Worm (Caenorhabditis elegans) whole organism, L4/young adult: Measurements from ENCODE around the gene Y119D3B.21.

ENCODE experiments used
- W03F9.2 ChIP-seq: fragments of 150-350 bp; optimal IDR thresholded peaks from 2 replicates; lab custom pipeline; 2014; ENCODE audit warnings: missing biosample characterization, missing genetic modification characterization
- dao-5 ChIP-seq: sonication (generic microtip); optimal IDR thresholded peaks from 2 replicates; lab custom pipeline; 2016; ENCODE audit warnings: missing genotype, missing genetic modification characterization, moderate library complexity, missing compliant biosample characterization
- him-1 ChIP-seq: sonication (generic microtip); optimal IDR thresholded peaks from 2 replicates; lab custom pipeline; 2016; ENCODE audit warnings: missing genotype, missing genetic modification reagents, missing genetic modification characterization, missing compliant biosample characterization

- TF ChIP-seq him-1 (tag; lab: Kevin White, UChicago) (no peak), W03F9.2 (tag; lab: Kevin White, UChicago) (no peak), dao-5 (tag; lab: Kevin White, UChicago) (no peak)
Measured at ce11 chrIII:1243199-1243598, 28.4 kb downstream of the Y119D3B.21 start, which contains the start of gene fbxa-63.
